Fruit fly (Drosophila melanogaster): Measurements from ENCODE around the gene CG15771.
A peak's percentile ranks its signal among the peaks of the same experiment; 100 is the strongest.

CG15771 gene

dm6 chrX:5744992-5745732, 10.2 kb upstream of the CG15771 start:
- no peak for TF ChIP-seq Gsc (GFP tag; IDR thresholded peaks at IDR 0.05)
- 0 out of 3 replicates have a peak, but pooled peaks have one; percentile 13 for TF ChIP-seq CG34422 (GFP tag; IDR thresholded peaks at IDR 0.05)
- peak; percentile 65 for TF ChIP-seq vnd (GFP tag; IDR thresholded peaks at IDR 0.05; ENCODE audit: partially characterized antibody)
- peak; percentile 1 for TF ChIP-seq CG12391 (tag; optimal IDR thresholded peaks at IDR 0.05)
- TF ChIP-seq Xrp1 (GFP tag; IDR thresholded peaks at IDR 0.05), result peak; percentile 39; the same call in 1 of the 2 replicates
- TF ChIP-seq inv (GFP tag; IDR thresholded peaks at IDR 0.05; ENCODE audit: partially characterized antibody), result peak; percentile 44; the same call in 1 of the 2 replicates
- no peak for TF ChIP-seq pan (optimal IDR thresholded peaks at IDR 0.05)
- peak in 1 of 2 experiments; percentile 38 for TF ChIP-seq pan (GFP tag; optimal IDR thresholded peaks at IDR 0.05 in 1 of 2, IDR thresholded peaks at IDR 0.05 in 1 of 2)
- TF ChIP-seq en (GFP tag; optimal IDR thresholded peaks at IDR 0.05), result no peak
- TF ChIP-seq stwl (tag; optimal IDR thresholded peaks at IDR 0.05), result no peak
- TF ChIP-seq Gug (GFP tag; IDR thresholded peaks at IDR 0.05), result peak; percentile 61; the same call in 1 of the 4 replicates
- no peak for TF ChIP-seq fd64A (GFP tag; optimal IDR thresholded peaks at IDR 0.05)
- TF ChIP-seq CG8924 (tag; optimal IDR thresholded peaks at IDR 0.05), result peak; percentile 38
- TF ChIP-seq CG7963 (GFP tag; IDR thresholded peaks at IDR 0.05; ENCODE audit: partially characterized antibody), result peak; percentile 27; the same call in 1 of the 3 replicates
- peak; percentile 10; the same call in 1 of the 2 replicates for TF ChIP-seq CG10366 (GFP tag; IDR thresholded peaks at IDR 0.05)
- no peak for TF ChIP-seq CG4854 (GFP tag; optimal IDR thresholded peaks at IDR 0.05)
- TF ChIP-seq CG13775 (GFP tag; optimal IDR thresholded peaks at IDR 0.05), result no peak
- no peak for TF ChIP-seq CG7372 (GFP tag; IDR thresholded peaks at IDR 0.05)
- TF ChIP-seq sqz (GFP tag; optimal IDR thresholded peaks at IDR 0.05), result no peak
- no peak for TF ChIP-seq Lim3 (GFP tag; IDR thresholded peaks at IDR 0.05)
- TF ChIP-seq Poxn (GFP tag; IDR thresholded peaks at IDR 0.05), result no peak
- TF ChIP-seq wdn (GFP tag; IDR thresholded peaks at IDR 0.05), result no peak
- TF ChIP-seq CoRest (tag; optimal IDR thresholded peaks at IDR 0.05), result peak; percentile 2
- TF ChIP-seq CG6689 (GFP tag; IDR thresholded peaks at IDR 0.05), result 0 out of 2 replicates have a peak, but pooled peaks have one; percentile 7
- TF ChIP-seq CG32767 (GFP tag; IDR thresholded peaks at IDR 0.05), result no peak
- TF ChIP-seq CG7271 (tag; optimal IDR thresholded peaks at IDR 0.05), result no peak
- TF ChIP-seq Meics (GFP tag; optimal IDR thresholded peaks at IDR 0.05), result peak; percentile 17
- no peak for TF ChIP-seq NfI (GFP tag; optimal IDR thresholded peaks at IDR 0.05)
- no peak for TF ChIP-seq fru (optimal IDR thresholded peaks at IDR 0.05)
- TF ChIP-seq Hr39 (optimal IDR thresholded peaks at IDR 0.05), result no peak
- no peak for TF ChIP-seq ro (GFP tag; IDR thresholded peaks at IDR 0.05)
- no peak for TF ChIP-seq CG10274 (GFP tag; optimal IDR thresholded peaks at IDR 0.05)
- no peak for TF ChIP-seq eve (GFP tag; optimal IDR thresholded peaks at IDR 0.05)
- TF ChIP-seq Mes4 (GFP tag; optimal IDR thresholded peaks at IDR 0.05), result no peak
- TF ChIP-seq Bteb2 (GFP tag; optimal IDR thresholded peaks at IDR 0.05), result no peak
- no peak for TF ChIP-seq luna (GFP tag; optimal IDR thresholded peaks at IDR 0.05)
- TF ChIP-seq CG10959 (GFP tag; IDR thresholded peaks at IDR 0.05), result no peak
- no peak for TF ChIP-seq CG13296 (GFP tag; optimal IDR thresholded peaks at IDR 0.05)
- peak; percentile 11 for TF ChIP-seq Ets65A (GFP tag)
- TF ChIP-seq HmgZ (tag; optimal IDR thresholded peaks at IDR 0.05), result no peak
- TF ChIP-seq rib (GFP tag; IDR thresholded peaks at IDR 0.05), result no peak
- TF ChIP-seq H2.0 (GFP tag; IDR thresholded peaks at IDR 0.05), result peak; percentile 29; the same call in 1 of the 2 replicates
- no peak for TF ChIP-seq ap (GFP tag; IDR thresholded peaks at IDR 0.05)
- TF ChIP-seq Dip2 (GFP tag; IDR thresholded peaks at IDR 0.05), result no peak
- TF ChIP-seq da (GFP tag; optimal IDR thresholded peaks at IDR 0.05), result no peak
- no peak for TF ChIP-seq CG12236 (GFP tag; optimal IDR thresholded peaks at IDR 0.05)
- 0 out of 2 replicates have a peak, but pooled peaks have one; percentile 7 for TF ChIP-seq vvl (GFP tag; IDR thresholded peaks at IDR 0.05)
- TF ChIP-seq D19B (GFP tag; optimal IDR thresholded peaks at IDR 0.05), result no peak
- TF ChIP-seq cas (GFP tag; IDR thresholded peaks at IDR 0.05), result no peak
- TF ChIP-seq CG1832 (GFP tag; optimal IDR thresholded peaks at IDR 0.05), result peak; percentile 79
- TF ChIP-seq ato (GFP tag; IDR thresholded peaks at IDR 0.05; ENCODE audit: partially characterized antibody), result no peak

All from whole organism, embryonic.